Worm (Caenorhabditis elegans) whole organism, L4 larva: Measurements from ENCODE around the gene clec-38.

Experiments used
- F10B5.3 ChIP-seq: sonication (generic microtip); optimal IDR thresholded peaks from 2 replicates; lab custom pipeline; 2016; ENCODE audit warnings: mild to moderate bottlenecking, missing genetic modification characterization, missing compliant biosample characterization
- ZK337.2 ChIP-seq: fragments of 200-800 bp; sonication (Bioruptor generic); IDR thresholded peaks from 2 replicates; pipeline ENCODE4 v1.3.6; 2022; ENCODE audit warnings: missing genetic modification reagents, missing genetic modification characterization, missing compliant biosample characterization
- aha-1 ChIP-seq: fragments of 150-350 bp; peaks from one replicate; lab custom pipeline; 2014; ENCODE audit warnings: missing biosample characterization, missing genetic modification characterization
- attf-4 ChIP-seq: sonication (generic microtip); optimal IDR thresholded peaks from 3 replicates; lab custom pipeline; 2017; ENCODE audit warnings: missing biosample characterization, missing genetic modification characterization
- ceh-28 ChIP-seq: fragments of 150-350 bp; optimal IDR thresholded peaks from 2 replicates; lab custom pipeline; 2014; ENCODE audit warnings: missing biosample characterization, missing genetic modification reagents, missing genetic modification characterization
- daf-19 ChIP-seq: fragments of 200-800 bp; sonication (Bioruptor generic); conservative IDR thresholded peaks from 2 replicates; pipeline ENCODE4 v1.3.6; 2022; ENCODE audit warnings: missing genetic modification characterization, missing compliant biosample characterization
- dmd-6 ChIP-seq: fragments of 200-800 bp; sonication (Bioruptor generic); IDR thresholded peaks from 2 replicates; pipeline ENCODE4 v1.3.6; 2022; ENCODE audit warnings: missing genetic modification reagents, missing genetic modification characterization, missing compliant biosample characterization
- dmd-9 ChIP-seq: fragments of 200-800 bp; sonication (Bioruptor generic); IDR thresholded peaks from 2 replicates; pipeline ENCODE4 v1.3.6; 2022; ENCODE audit warnings: missing genetic modification reagents, missing genetic modification characterization, missing compliant biosample characterization
- duxl-1 ChIP-seq: sonication (generic microtip); optimal IDR thresholded peaks from 2 replicates; lab custom pipeline; 2016; ENCODE audit warnings: mild to moderate bottlenecking, missing genetic modification characterization, moderate library complexity, missing compliant biosample characterization; ENCODE audit not compliant: poor library complexity
- dve-1 ChIP-seq: sonication (generic microtip); optimal IDR thresholded peaks from 2 replicates; lab custom pipeline; 2017; ENCODE audit warnings: antibody characterized with exemption, mild to moderate bottlenecking, missing genetic modification characterization, missing compliant biosample characterization; ENCODE audit not compliant: insufficient read depth
- hif-1 ChIP-seq, 2 experiments: sonication (generic microtip); optimal IDR thresholded peaks; 2 replicates each; lab custom pipeline; 2016 to 2017; ENCODE audit warnings: missing compliant biosample characterization in 2 of 2, missing genetic modification characterization in 2 of 2, missing genetic modification reagents in 2 of 2, missing genotype in 2 of 2, mild to moderate bottlenecking in 1 of 2
- hlh-11 ChIP-seq: fragments of 200-800 bp; sonication (Bioruptor generic); optimal IDR thresholded peaks from 2 replicates; lab custom pipeline; 2018; ENCODE audit warnings: mild to moderate bottlenecking, missing genetic modification characterization, missing compliant biosample characterization
- hlh-30 ChIP-seq: sonication (generic microtip); optimal IDR thresholded peaks from 2 replicates; lab custom pipeline; 2017; ENCODE audit warnings: antibody characterized with exemption, mild to moderate bottlenecking, missing genetic modification characterization, missing compliant biosample characterization; ENCODE audit not compliant: insufficient read depth
- lin-1 ChIP-seq: fragments of 200-800 bp; sonication (Bioruptor generic); IDR thresholded peaks from 2 replicates; pipeline ENCODE4 v1.3.6; 2022; ENCODE audit warnings: missing genetic modification reagents, missing genetic modification characterization, missing compliant biosample characterization
- lin-38 ChIP-seq: fragments of 200-800 bp; sonication (Bioruptor generic); IDR thresholded peaks from 2 replicates; pipeline ENCODE4 v1.3.6; 2022; ENCODE audit warnings: missing genetic modification reagents, missing genetic modification characterization, missing compliant biosample characterization
- lin-39 ChIP-seq: fragments of 150-350 bp; optimal IDR thresholded peaks from 2 replicates; lab custom pipeline; 2014; ENCODE audit warnings: missing biosample characterization, missing genetic modification reagents, missing genetic modification characterization
- madf-9 ChIP-seq: fragments of 200-800 bp; sonication (Bioruptor generic); conservative IDR thresholded peaks from 2 replicates; pipeline ENCODE4 v1.3.6; 2022; ENCODE audit warnings: missing genetic modification reagents, missing genetic modification characterization, missing compliant biosample characterization
- mdt-29 ChIP-seq: fragments of 200-800 bp; sonication (Bioruptor generic); IDR thresholded peaks from 2 replicates; pipeline ENCODE4 v1.3.6; 2022; ENCODE audit warnings: missing genetic modification reagents, missing genetic modification characterization, missing compliant biosample characterization
- nhr-237 ChIP-seq: sonication (generic microtip); optimal IDR thresholded peaks from 2 replicates; lab custom pipeline; 2017; ENCODE audit warnings: missing biosample characterization, missing genetic modification characterization
- nhr-28 ChIP-seq: fragments of 150-350 bp; optimal IDR thresholded peaks from 2 replicates; lab custom pipeline; 2014; ENCODE audit warnings: missing biosample characterization, missing genetic modification characterization
- nhr-41 ChIP-seq: fragments of 200-800 bp; sonication (Bioruptor generic); IDR thresholded peaks from 2 replicates; pipeline ENCODE4 v1.3.6; 2022; ENCODE audit warnings: missing genetic modification reagents, missing genetic modification characterization, missing compliant biosample characterization
- pha-4 ChIP-seq, 2 experiments: fragments of 150-350 bp in 1 of 2; fragments of 200-800 bp in 1 of 2; sonication (Bioruptor generic) in 1 of 2; IDR thresholded peaks in 1 of 2; optimal IDR thresholded peaks in 1 of 2; 2 replicates each; pipeline versions ENCODE4 v1.3.6 to Lab custom; 2014 to 2022; ENCODE audit warnings: missing genetic modification characterization in 2 of 2, missing genetic modification reagents in 2 of 2, missing biosample characterization in 1 of 2, missing compliant biosample characterization in 1 of 2
- set-16 ChIP-seq: fragments of 200-800 bp; sonication (Bioruptor generic); IDR thresholded peaks from 2 replicates; pipeline ENCODE4 v1.3.6; 2022; ENCODE audit warnings: missing genetic modification reagents, missing genetic modification characterization, missing compliant biosample characterization
- tag-97 ChIP-seq: fragments of 200-800 bp; sonication (Bioruptor generic); IDR thresholded peaks from 2 replicates; pipeline ENCODE4 v1.3.6; 2022; ENCODE audit warnings: missing genetic modification characterization, missing compliant biosample characterization
- unc-62 ChIP-seq, 3 experiments: fragments of 150-350 bp in 1 of 3; sonication (generic microtip); optimal IDR thresholded peaks in 2 of 3; peaks in 1 of 3; 1 replicate in 1 of 3; 2 replicates in 2 of 3; lab custom pipeline; 2014 to 2017; ENCODE audit warnings: missing biosample characterization in 3 of 3, missing genetic modification characterization in 3 of 3, missing genetic modification reagents in 3 of 3, missing genotype in 1 of 3
- zfp-2 ChIP-seq: sonication (generic microtip); optimal IDR thresholded peaks from 2 replicates; lab custom pipeline; 2016; ENCODE audit warnings: mild to moderate bottlenecking, missing genetic modification characterization, missing compliant biosample characterization
- zfp-3 ChIP-seq: fragments of 200-800 bp; sonication (Bioruptor generic); conservative IDR thresholded peaks from 2 replicates; pipeline ENCODE4 v1.3.6; 2022; ENCODE audit warnings: missing genetic modification reagents, missing genetic modification characterization, missing compliant biosample characterization
- zip-2 ChIP-seq: fragments of 150-350 bp; optimal IDR thresholded peaks from 2 replicates; lab custom pipeline; 2014; ENCODE audit warnings: missing biosample characterization, missing genetic modification characterization
- ztf-7 ChIP-seq: fragments of 150-350 bp; optimal IDR thresholded peaks from 2 replicates; lab custom pipeline; 2014; ENCODE audit warnings: missing biosample characterization, missing genetic modification characterization

clec-38 gene

DNA sequence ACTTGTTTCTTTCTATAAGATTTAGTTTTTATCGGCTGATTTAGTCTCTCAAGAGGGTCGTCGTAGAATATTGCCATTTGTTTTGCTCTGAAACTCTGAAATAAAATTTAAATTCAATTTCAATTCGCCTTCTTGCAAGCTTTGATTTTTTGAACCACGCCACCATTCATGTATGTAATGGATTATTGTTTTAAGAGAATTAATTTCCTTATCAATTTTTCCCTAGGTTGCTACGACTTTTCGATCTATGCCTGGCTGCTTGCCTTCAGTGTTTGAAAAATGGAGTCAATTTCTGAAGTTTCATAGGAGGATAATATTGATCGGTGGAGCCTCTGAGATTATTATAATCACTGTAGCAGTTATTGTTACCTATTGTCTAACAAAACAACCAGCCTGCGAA, at the start of gene clec-38, which contains the start of gene clec-34:
Gene clec-38, minus strand, starts transcription at position 101 of the 400 bp plus-strand sequence.
Gene clec-34, plus strand, starts transcription at position 248 of the 400 bp plus-strand sequence.
- TF ChIP-seq ztf-7 (tag; lab: Kevin White, UChicago): no peak
- TF ChIP-seq unc-62 (GFP tag; optimal IDR thresholded peaks at IDR 0.05 in 1 of 2; lab: Kevin White, UChicago): peak in 1 of 2 experiments; percentile 4
- no peak for TF ChIP-seq unc-62 (tag; optimal IDR thresholded peaks at IDR 0.05; lab: Kevin White, UChicago)

DNA sequence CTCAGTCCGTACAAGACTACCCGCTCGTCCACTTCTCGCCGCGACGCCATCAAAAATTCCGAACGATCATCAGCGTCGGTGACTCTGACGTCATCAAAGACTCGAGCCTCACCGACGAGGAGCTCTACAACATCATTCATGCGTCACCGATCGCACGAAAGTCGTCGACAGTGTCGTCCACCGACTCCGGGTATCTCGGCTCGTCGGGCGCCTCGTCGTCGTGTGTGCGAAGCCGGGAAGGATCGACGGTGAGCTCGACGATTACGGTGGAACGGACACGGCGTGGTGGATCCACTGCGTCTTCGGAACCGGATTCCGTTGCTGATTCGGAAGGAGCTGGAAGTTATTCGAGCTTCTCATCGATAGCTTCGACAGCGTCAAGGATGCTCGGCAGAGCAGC, 49.4 kb upstream of the clec-38 start:
- peak; percentile 85 for TF ChIP-seq set-16 (GFP tag; lab: Robert Waterston, UW)
- no peak for TF ChIP-seq lin-39
- no peak for TF ChIP-seq hif-1 (tag; optimal IDR thresholded peaks at IDR 0.05; lab: Kevin White, UChicago)

- TF ChIP-seq nhr-41 (GFP tag; lab: Robert Waterston, UW) (no peak), F10B5.3 (tag; lab: Kevin White, UChicago) (no peak), ZK337.2 (GFP tag; lab: Robert Waterston, UW) (no peak), aha-1 (peak; percentile 92), dmd-9 (no peak), pha-4 (GFP tag; IDR thresholded peaks at IDR 0.05; lab: Robert Waterston, UW) (no peak), pha-4 (tag; optimal IDR thresholded peaks at IDR 0.05; lab: Kevin White, UChicago) (no peak), zfp-2 (tag; lab: Kevin White, UChicago) (no peak), mdt-29 (GFP tag; lab: Robert Waterston, UW) (no peak)
Measured at ce11 chrV:16781974-16782373, 46.6 kb upstream of the clec-38 start.

- TF ChIP-seq zfp-3 (GFP tag; lab: Robert Waterston, UW): 0 out of 2 replicates have a peak, but pooled peaks have one; percentile 19
- TF ChIP-seq hlh-30 (tag; lab: Kevin White, UChicago): peak; percentile 39
- peak; percentile 52 for TF ChIP-seq nhr-28 (tag; lab: Kevin White, UChicago)
- peak; percentile 33 for TF ChIP-seq duxl-1
- TF ChIP-seq hlh-11: peak; percentile 36
- TF ChIP-seq nhr-237 (tag; lab: Kevin White, UChicago): no peak
Measured at ce11 chrV:16780554-16780953, 45.1 kb upstream of the clec-38 start.

DNA sequence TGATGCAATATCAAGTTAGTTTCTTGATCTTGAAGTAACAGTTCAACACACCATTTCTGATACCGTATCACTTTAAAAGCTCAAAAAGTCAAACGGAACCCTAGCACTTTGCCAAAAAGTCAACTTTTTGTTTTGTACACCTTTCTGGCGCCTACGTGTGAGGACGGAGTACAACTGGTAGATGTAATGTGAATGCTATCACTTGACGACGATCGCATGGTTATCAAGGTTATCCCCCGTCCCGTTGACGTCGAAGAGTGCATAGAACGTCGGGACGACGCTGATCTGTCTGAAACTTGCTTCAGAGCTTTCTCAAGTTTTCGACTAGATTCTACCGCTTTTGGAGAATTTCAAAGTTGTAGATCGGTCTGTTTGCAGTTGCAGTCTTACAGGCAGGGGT, 44.6 kb upstream of the clec-38 start:
- TF ChIP-seq zip-2 (tag; lab: Kevin White, UChicago): no peak
- no peak for TF ChIP-seq ceh-28 (tag; lab: Kevin White, UChicago)
- TF ChIP-seq unc-62 (GFP tag; optimal IDR thresholded peaks at IDR 0.05 in 1 of 2; lab: Kevin White, UChicago): peak in 1 of 2 experiments; percentile 93
- no peak for TF ChIP-seq unc-62 (tag; optimal IDR thresholded peaks at IDR 0.05; lab: Kevin White, UChicago)
- peak; percentile 2; the same call in 1 of the 2 replicates for TF ChIP-seq dmd-6
- no peak for TF ChIP-seq dve-1 (tag; lab: Kevin White, UChicago)

DNA sequence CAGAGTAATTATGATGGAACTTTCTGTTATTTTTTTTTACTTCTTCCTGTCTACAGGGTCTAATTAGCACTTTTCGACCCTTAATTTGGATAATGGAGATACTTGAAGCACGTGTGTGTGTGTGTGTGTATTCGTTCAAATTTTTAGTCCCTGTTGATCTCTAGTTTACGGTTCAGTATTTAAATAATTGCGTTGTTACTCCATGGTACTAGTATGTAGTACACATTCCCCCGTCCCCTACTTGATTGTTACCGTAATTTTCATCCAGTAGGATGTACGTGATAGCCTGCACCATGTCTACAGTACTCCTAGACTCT, 43.8 kb upstream of the clec-38 start:
- TF ChIP-seq attf-4: no peak
- TF ChIP-seq lin-38 (GFP tag; lab: Robert Waterston, UW): no peak
- TF ChIP-seq unc-62 (GFP tag; optimal IDR thresholded peaks at IDR 0.05 in 1 of 2; lab: Kevin White, UChicago): peak in 1 of 2 experiments; percentile 95
- no peak for TF ChIP-seq unc-62 (tag; optimal IDR thresholded peaks at IDR 0.05; lab: Kevin White, UChicago)

ce11 chrV:16778540-16779280, 43.3 kb upstream of the clec-38 start:
- TF ChIP-seq lin-1 (no peak), daf-19 (no peak), madf-9 (GFP tag; lab: Robert Waterston, UW) (no peak), tag-97 (no peak), hlh-30 (tag; lab: Kevin White, UChicago) (peak; percentile 8)
